Worm (Caenorhabditis elegans) whole organism, L4/young adult: Measurements from ENCODE around the gene amt-3.

Experiments
- W03F9.2 ChIP-seq: fragments of 150-350 bp; optimal IDR thresholded peaks from 2 replicates; lab custom pipeline; 2014; ENCODE audit warnings: missing biosample characterization, missing genetic modification characterization
- dao-5 ChIP-seq: sonication (generic microtip); optimal IDR thresholded peaks from 2 replicates; lab custom pipeline; 2016; ENCODE audit warnings: missing genotype, missing genetic modification characterization, moderate library complexity, missing compliant biosample characterization
- him-1 ChIP-seq: sonication (generic microtip); optimal IDR thresholded peaks from 2 replicates; lab custom pipeline; 2016; ENCODE audit warnings: missing genotype, missing genetic modification reagents, missing genetic modification characterization, missing compliant biosample characterization

The amt-3 gene

DNA sequence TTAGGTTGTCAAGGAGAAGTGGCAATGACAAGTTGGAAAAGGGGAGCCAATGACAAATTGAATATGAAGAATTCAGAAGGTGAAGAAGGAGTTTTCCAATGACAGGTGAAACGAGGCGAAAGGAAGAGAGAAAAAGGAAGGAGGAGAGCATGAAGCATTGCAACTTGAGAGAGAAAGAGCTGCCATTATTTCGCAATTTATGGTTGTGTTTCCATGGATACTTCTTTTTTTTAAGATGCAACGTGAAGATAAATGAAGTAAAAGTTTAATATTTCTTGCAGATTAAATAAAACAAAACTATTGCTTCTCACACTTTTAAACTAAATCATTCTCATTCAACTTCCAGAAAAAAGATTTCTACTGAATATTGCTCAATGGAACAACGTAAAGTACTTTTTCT lies 25.2 kb upstream of the amt-3 start, which contains the start of gene F49E12.8:
F49E12.8 (minus strand) TSS at position 101 of the 400 bp plus-strand sequence.
- no peak for TF ChIP-seq W03F9.2 (tag; lab: Kevin White, UChicago)
- no peak for TF ChIP-seq him-1 (tag; lab: Kevin White, UChicago)
- no peak for TF ChIP-seq dao-5 (tag; lab: Kevin White, UChicago)

DNA sequence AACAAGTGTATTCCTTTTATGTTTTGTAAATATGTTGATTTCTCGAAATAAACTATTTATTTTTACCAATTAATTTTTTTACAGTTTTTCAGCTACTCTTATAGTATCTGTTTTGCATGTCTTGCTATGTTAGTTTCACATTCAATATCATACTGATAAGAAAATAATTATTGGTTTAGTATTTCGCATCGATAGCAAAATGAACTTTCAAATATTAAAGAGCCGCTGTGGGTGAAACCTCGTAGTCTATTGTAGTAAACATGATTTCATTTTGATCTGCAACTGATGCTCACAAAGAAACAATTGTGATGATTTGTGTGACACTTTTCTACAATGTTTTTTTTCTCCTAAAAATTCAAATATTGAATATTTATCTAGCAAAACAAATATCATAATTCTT lies 23.3 kb upstream of the amt-3 start:
- no peak for TF ChIP-seq dao-5 (tag; lab: Kevin White, UChicago)
- TF ChIP-seq him-1 (tag; lab: Kevin White, UChicago): no peak
- TF ChIP-seq W03F9.2 (tag; lab: Kevin White, UChicago): no peak

DNA sequence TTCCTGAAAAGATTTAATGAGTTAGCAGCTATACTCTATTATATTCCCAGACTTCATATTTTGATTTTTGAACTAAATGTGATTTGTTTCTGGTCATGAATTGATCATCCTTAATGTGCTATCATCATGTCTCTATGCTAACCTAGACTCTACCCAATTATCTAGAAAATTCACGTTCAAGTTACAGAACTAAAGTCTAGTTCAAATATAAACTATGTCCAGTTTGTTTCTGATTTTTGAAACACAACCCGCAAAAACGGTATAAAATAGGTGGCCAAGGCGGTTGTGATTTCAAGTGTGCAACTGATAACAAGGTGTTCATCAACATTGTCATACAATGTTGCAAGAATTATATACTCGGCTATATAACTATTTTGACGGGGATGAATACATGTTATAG lies 21.8 kb upstream of the amt-3 start, which contains the start of gene F49E12.10:
F49E12.10 (plus strand) TSS at position 301 of the 400 bp plus-strand sequence.
- TF ChIP-seq W03F9.2 (tag; lab: Kevin White, UChicago) (no peak), dao-5 (tag; lab: Kevin White, UChicago) (no peak), him-1 (tag; lab: Kevin White, UChicago) (no peak)

DNA sequence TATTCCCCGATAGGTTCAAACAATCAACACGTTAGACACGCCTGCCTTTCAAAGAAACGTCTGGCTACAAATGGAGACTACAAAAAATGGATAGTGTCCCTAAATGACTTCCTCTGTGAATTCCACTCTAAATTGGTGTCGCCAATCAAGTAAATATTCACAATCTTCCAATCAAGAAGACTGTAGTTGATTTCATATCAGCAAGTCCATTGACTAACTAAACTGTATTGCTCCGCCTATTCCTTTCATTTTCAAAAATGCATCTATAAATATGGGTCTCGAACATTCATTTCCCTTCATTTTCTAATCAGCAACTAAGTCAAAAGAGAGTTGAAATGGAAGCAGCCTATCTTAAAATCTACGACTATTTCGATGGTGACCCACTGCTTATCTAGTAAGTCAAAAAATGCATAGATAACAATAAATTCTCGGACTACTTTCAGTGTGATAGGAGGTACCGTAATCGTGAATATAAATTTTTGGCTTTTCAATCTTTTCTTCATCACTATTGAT lies 19.1 kb upstream of the amt-3 start, which contains the start of gene drd-1:
drd-1 (plus strand) TSS at position 51 of the 513 bp plus-strand sequence.
- no peak for TF ChIP-seq dao-5 (tag; lab: Kevin White, UChicago)
- TF ChIP-seq him-1 (tag; lab: Kevin White, UChicago): no peak
- TF ChIP-seq W03F9.2 (tag; lab: Kevin White, UChicago): no peak

DNA sequence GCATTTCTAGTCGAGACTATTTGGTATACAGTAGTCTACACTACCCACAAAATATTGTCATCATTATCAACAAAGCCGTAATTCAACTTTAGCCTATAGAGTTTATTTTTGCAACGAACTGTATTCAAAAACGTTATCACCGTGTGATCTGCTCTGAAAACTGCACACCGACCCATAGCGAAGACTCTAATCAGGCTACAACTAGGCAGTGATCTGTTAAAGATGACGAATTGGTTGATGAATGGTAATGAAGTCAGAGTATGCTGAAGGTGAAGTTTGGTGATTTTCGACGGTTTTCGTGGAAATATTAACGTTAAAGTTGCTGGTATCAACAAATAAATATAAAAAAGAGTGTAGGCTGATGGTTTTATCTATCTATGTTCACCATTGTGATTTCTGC lies 17.9 kb upstream of the amt-3 start:
- TF ChIP-seq dao-5 (tag; lab: Kevin White, UChicago) (no peak), W03F9.2 (tag; lab: Kevin White, UChicago) (no peak), him-1 (tag; lab: Kevin White, UChicago) (no peak)

DNA sequence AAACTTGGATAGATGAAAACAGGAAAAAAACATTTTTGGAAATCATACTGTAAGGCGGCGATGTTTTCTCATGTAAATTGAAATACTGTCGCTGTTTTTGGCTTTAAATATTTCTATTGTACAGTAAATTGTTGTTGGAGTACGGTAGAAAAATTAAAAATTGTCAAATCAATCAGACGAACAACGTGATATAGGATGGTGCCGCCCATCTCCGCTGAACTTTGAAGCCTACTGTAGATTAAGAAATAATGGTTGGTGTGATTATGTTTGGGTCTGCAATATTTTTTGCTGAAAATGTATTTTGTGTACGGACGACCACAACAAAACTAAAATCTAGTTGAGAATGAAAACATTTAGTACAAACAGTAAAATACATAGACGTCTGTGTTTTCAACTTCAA lies 16.6 kb upstream of the amt-3 start:
- TF ChIP-seq dao-5 (tag; lab: Kevin White, UChicago) (no peak), him-1 (tag; lab: Kevin White, UChicago) (no peak), W03F9.2 (tag; lab: Kevin White, UChicago) (no peak)

DNA sequence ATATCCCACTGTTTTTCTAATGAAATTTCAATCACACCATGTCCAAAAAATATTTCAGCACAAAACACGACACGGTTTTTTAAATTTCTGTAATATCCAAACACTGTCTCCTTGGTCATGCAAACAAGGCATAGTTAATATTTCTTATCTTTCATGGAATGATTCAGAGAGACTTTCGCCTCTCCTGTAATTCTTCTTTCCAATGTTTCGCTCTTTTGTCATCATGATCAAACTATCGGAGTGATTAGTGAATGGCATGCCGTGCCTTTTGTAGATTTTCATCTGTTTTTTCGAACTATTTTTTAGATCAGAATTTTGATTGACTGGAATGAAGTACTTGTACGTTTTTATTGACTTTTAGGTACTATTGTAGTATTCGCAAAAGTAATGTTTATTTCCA lies 15.4 kb upstream of the amt-3 start:
- TF ChIP-seq W03F9.2 (tag; lab: Kevin White, UChicago) (no peak), him-1 (tag; lab: Kevin White, UChicago) (no peak), dao-5 (tag; lab: Kevin White, UChicago) (no peak)

DNA sequence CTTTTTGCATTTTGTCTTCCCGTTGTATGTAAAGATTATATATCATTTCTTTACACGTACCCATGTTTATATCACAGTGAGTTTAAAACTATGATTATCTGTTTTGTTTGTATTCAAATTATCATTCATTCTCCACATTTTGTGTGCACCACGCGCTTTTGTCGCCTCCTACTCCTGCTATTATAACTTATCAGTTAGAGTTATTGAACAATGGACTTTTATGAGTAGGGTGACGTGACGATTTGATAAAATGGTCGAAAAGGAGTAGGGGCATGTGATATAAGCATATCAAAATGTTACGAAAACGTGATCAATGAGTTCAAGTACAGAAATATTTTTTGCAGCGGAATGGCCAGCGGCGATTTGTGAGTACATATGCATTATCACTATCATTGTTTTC lies 13.9 kb upstream of the amt-3 start:
- TF ChIP-seq him-1 (tag; lab: Kevin White, UChicago) (no peak), dao-5 (tag; lab: Kevin White, UChicago) (no peak), W03F9.2 (tag; lab: Kevin White, UChicago) (no peak)

DNA sequence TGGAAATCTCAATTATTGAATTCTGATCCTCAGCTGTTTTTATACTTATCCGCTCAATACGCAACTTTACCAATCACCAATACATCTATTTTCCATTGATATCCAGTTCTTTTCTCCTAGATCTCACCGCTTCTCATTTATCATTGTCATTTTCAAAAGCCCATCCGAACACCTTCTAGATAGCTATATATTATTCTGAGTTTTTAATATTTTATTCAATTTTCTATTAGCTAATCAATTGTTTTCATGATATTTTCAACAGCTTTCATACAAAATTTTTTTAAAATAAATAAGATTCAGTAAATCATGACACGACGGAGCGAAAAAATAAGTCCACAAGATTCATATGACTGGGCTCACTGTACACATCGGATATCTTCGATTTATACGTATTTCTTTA lies 12.2 kb upstream of the amt-3 start, which contains the start of gene F49E12.12:
F49E12.12 (plus strand) TSS at position 301 of the 400 bp plus-strand sequence.
- no peak for TF ChIP-seq W03F9.2 (tag; lab: Kevin White, UChicago)
- no peak for TF ChIP-seq dao-5 (tag; lab: Kevin White, UChicago)

DNA sequence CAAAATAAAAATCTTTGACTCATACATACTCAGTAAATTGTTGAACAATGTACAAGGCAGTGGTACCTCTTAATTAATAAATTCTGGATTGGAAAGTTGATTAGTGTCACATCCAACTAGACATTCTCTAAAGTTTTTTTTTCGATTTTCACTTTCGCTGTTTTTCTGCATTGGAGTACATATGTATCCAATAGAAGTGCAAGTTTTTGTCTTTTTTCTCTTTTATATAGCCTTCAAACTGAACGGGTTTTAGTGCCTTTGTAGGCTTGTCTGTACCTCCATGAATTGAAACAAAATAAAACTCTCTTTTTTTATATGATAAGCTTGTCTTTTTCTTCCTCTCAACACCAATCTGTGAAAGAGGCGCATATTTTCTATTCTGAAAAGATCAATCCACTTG lies 11.2 kb upstream of the amt-3 start:
- TF ChIP-seq dao-5 (tag; lab: Kevin White, UChicago): no peak
- TF ChIP-seq W03F9.2 (tag; lab: Kevin White, UChicago): no peak
- no peak for TF ChIP-seq him-1 (tag; lab: Kevin White, UChicago)

DNA sequence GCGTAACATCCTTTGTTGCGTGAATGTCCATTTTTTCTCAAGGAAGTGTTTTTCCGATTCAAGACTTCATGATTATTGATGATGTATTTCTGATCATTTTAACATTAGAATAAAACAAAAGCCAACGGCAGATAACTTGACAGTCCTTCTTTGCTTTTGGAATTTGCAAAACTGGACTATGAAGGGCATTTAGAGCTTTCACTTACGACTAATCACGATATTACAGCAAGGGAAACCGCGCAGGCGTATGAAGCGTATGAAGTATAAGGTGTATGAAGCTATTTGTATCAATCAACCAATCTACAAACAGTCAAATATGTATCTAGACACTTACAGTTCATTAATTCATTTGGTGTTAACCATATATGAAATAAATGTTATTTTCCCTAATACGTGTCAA lies 8.8 kb upstream of the amt-3 start:
- TF ChIP-seq him-1 (tag; lab: Kevin White, UChicago): no peak
- TF ChIP-seq W03F9.2 (tag; lab: Kevin White, UChicago): no peak
- TF ChIP-seq dao-5 (tag; lab: Kevin White, UChicago): no peak

DNA sequence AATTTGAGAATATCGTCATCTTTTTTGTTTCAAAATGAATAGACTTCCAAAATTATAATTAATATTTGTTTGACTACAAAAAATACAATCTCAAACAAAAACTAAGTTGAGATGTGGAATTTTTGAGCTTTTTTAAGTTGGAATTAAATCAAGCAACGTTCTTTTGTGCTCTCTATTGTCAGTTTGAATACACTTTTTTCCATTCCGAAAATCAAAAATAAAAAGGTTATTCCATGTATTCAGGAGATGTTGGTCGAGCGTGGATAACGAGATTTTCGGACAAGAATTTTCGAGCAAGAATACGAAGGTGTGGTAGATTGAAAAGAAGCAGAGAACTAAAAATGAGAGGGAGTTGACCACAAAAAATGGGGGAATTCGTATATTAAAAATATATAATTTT lies 1.2 kb upstream of the amt-3 start:
- TF ChIP-seq dao-5 (tag; lab: Kevin White, UChicago) (no peak), W03F9.2 (tag; lab: Kevin White, UChicago) (no peak), him-1 (tag; lab: Kevin White, UChicago) (no peak)

DNA sequence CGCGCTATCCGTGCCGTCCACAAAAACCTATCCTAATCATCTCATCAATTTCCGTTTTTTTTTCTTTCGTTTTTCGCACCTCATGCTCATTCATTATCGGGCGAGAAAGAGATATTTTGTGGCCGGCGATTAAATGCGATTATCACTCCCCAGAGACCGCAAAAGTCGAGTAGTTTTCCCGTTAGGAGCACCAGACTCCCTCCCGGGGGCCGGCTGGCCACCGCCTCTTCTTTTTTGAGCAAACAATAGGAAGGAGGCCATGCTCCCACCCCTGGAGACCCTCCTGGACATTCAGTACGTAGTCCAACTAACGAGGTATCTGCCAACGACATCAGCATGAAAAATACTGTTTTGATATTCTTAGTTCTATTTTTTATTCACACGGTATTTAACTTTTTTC lies 8.5 kb downstream of the amt-3 start, which contains the start of gene M195.2:
M195.2 (plus strand) TSS at position 301 of the 400 bp plus-strand sequence.
- no peak for TF ChIP-seq W03F9.2 (tag; lab: Kevin White, UChicago)
- TF ChIP-seq dao-5 (tag; lab: Kevin White, UChicago): no peak

DNA sequence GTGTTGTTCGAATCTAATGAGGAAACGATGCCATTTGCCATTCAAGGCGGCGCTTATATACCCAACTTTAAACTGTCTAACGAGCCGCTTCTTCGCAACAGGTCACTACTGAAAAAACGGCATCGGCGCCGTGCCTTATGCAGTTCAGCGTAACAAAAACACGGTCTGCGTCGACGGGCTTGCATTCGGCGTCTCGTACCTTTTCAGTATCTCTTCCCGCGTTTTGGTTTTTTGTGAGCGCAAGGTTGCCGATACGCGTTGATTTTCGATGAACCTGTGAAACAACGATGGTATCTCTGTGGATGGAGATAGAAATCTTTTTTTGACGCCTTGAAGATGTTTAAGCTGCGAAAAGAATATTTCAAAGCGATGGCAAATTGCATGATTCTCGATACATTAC lies 9.6 kb downstream of the amt-3 start, which contains the start of gene col-77:
col-77 (minus strand) TSS at position 32 of the 400 bp plus-strand sequence.
- TF ChIP-seq him-1 (tag; lab: Kevin White, UChicago) (no peak), dao-5 (tag; lab: Kevin White, UChicago) (no peak), W03F9.2 (tag; lab: Kevin White, UChicago) (no peak)
